Worm (Caenorhabditis elegans): ENCODE data around the gene ubl-1.

ubl-1 gene

ce11 chrIII:3026679-3027078 lies 41.4 kb upstream of the ubl-1 start:
- no peak for TF ChIP-seq ceh-20 (GFP tag; IDR thresholded peaks at IDR 0.05)
- no peak for TF ChIP-seq set-16 (GFP tag; IDR thresholded peaks at IDR 0.05)
- no peak for TF ChIP-seq dmd-8 (GFP tag; IDR thresholded peaks at IDR 0.05)
- no peak for TF ChIP-seq ces-1 (GFP tag; optimal IDR thresholded peaks at IDR 0.05)
- TF ChIP-seq nhr-41 (GFP tag; IDR thresholded peaks at IDR 0.05), result no peak
- no peak for TF ChIP-seq sdz-12 (GFP tag; optimal IDR thresholded peaks at IDR 0.05)

ce11 chrIII:3029822-3030221 lies 38.3 kb upstream of the ubl-1 start:
- peak; percentile 11 for TF ChIP-seq hlh-11 (tag; optimal IDR thresholded peaks at IDR 0.05)
- peak; percentile 3 for TF ChIP-seq cey-2 (tag; optimal IDR thresholded peaks at IDR 0.05; ENCODE audit: borderline replicate concordance, insufficient read depth)
- TF ChIP-seq nhr-28 (tag; optimal IDR thresholded peaks at IDR 0.05), result peak; percentile 81
- TF ChIP-seq dve-1 (tag; optimal IDR thresholded peaks at IDR 0.05; ENCODE audit: insufficient read depth), result peak; percentile 24
- peak; percentile 7 for TF ChIP-seq mep-1 (tag; optimal IDR thresholded peaks at IDR 0.05)
- peak; percentile 45 for TF ChIP-seq hlh-30 (tag; optimal IDR thresholded peaks at IDR 0.05; ENCODE audit: insufficient read depth)
- no peak for TF ChIP-seq ceh-28 (tag; optimal IDR thresholded peaks at IDR 0.05)
- TF ChIP-seq ZK546.5 (tag; optimal IDR thresholded peaks at IDR 0.05), result no peak
- TF ChIP-seq aha-1 (tag), result no peak

- TF ChIP-seq dmd-9 (GFP tag; IDR thresholded peaks at IDR 0.05), result no peak
- TF ChIP-seq dmd-6 (GFP tag; IDR thresholded peaks at IDR 0.05), result no peak
- no peak for TF ChIP-seq lim-7 (GFP tag; IDR thresholded peaks at IDR 0.05)
- TF ChIP-seq nhr-111 (GFP tag; optimal IDR thresholded peaks at IDR 0.05), result no peak
- peak in 1 of 2 experiments; percentile 74 for TF ChIP-seq daf-16 (GFP tag; optimal IDR thresholded peaks at IDR 0.05)
- no peak for TF ChIP-seq daf-16 (tag; optimal IDR thresholded peaks at IDR 0.05)
- TF ChIP-seq R02D3.7 (tag; optimal IDR thresholded peaks at IDR 0.05), result no peak
- TF ChIP-seq aha-1 (tag), result peak; percentile 58
- TF ChIP-seq nhr-28 (tag; optimal IDR thresholded peaks at IDR 0.05), result peak; percentile 8
Observed at ce11 chrIII:3031017-3031756, 36.9 kb upstream of the ubl-1 start.

- TF ChIP-seq lin-38 (GFP tag; IDR thresholded peaks at IDR 0.05), result no peak
- no peak for TF ChIP-seq ctbp-1 (GFP tag; IDR thresholded peaks at IDR 0.05)
- no peak for TF ChIP-seq aly-2 (tag; optimal IDR thresholded peaks at IDR 0.05)
- TF ChIP-seq daf-19 (GFP tag; conservative IDR thresholded peaks at IDR 0.05), result no peak
- no peak for TF ChIP-seq nhr-10 (tag; optimal IDR thresholded peaks at IDR 0.05)
Observed at ce11 chrIII:3033507-3033906, 34.6 kb upstream of the ubl-1 start.

ce11 chrIII:3033931-3034330 lies 34.2 kb upstream of the ubl-1 start:
- TF ChIP-seq ztf-11 (tag; optimal IDR thresholded peaks at IDR 0.05) (no peak), Y48G9A.11 (GFP tag; IDR thresholded peaks at IDR 0.05) (no peak), aha-1 (tag) (peak; percentile 10)

- TF ChIP-seq lin-13 (GFP tag; optimal IDR thresholded peaks at IDR 0.05), result no peak
- TF ChIP-seq nhr-48 (tag; optimal IDR thresholded peaks at IDR 0.05), result no peak
- TF ChIP-seq nhr-41 (GFP tag; IDR thresholded peaks at IDR 0.05), result no peak
- TF ChIP-seq mes-2 (tag; optimal IDR thresholded peaks at IDR 0.05; ENCODE audit: poor library complexity, severe bottlenecking), result peak; percentile 22
- peak; percentile 48 for TF ChIP-seq hlh-11 (tag; optimal IDR thresholded peaks at IDR 0.05)
- TF ChIP-seq daf-16 (GFP tag; optimal IDR thresholded peaks at IDR 0.05), result no peak
- peak; percentile 51 for TF ChIP-seq daf-16 (tag; optimal IDR thresholded peaks at IDR 0.05)
- peak in 1 of 2 experiments; percentile 19 for TF ChIP-seq lsy-2 (tag; optimal IDR thresholded peaks at IDR 0.05)
- peak; percentile 22 for TF ChIP-seq dve-1 (tag; optimal IDR thresholded peaks at IDR 0.05; ENCODE audit: insufficient read depth)
- no peak for TF ChIP-seq mdt-29 (GFP tag; IDR thresholded peaks at IDR 0.05)
- TF ChIP-seq hlh-30 (tag; optimal IDR thresholded peaks at IDR 0.05; ENCODE audit: insufficient read depth), result peak; percentile 63
- TF ChIP-seq nhr-28 (tag; optimal IDR thresholded peaks at IDR 0.05), result peak; percentile 26
- no peak for TF ChIP-seq mxl-2 (GFP tag; conservative IDR thresholded peaks at IDR 0.05)
- peak; percentile 35; the same call in 1 of the 2 replicates for TF ChIP-seq dmd-6 (GFP tag; IDR thresholded peaks at IDR 0.05)
Observed at ce11 chrIII:3034458-3034857, 33.7 kb upstream of the ubl-1 start.

Data from whole organism, L4 larva.